Worm (Caenorhabditis elegans): Measurements from ENCODE around the gene ntp-1.

Gene ntp-1

ce11 chrIV:7763748-7764147 is 30.9 kb downstream of the ntp-1 start, which contains the start of the genes C46A5.6 and C46A5.1:
TSS of gene C46A5.6 (minus strand) at chrIV:7763848.
TSS of gene C46A5.1 (plus strand) at chrIV:7763931.
- TF ChIP-seq nhr-71 (tag; optimal IDR thresholded peaks at IDR 0.05) (no peak), zip-4 (GFP tag; optimal IDR thresholded peaks at IDR 0.05) (no peak), skn-1 (tag; optimal IDR thresholded peaks at IDR 0.05) (no peak), egl-27 (tag; optimal IDR thresholded peaks at IDR 0.05) (no peak), nhr-12 (tag; optimal IDR thresholded peaks at IDR 0.05) (no peak), nhr-47 (tag; optimal IDR thresholded peaks at IDR 0.05) (no peak), alr-1 (tag; optimal IDR thresholded peaks at IDR 0.05; ENCODE audit: borderline replicate concordance) (no peak), blmp-1 (tag; optimal IDR thresholded peaks at IDR 0.05) (no peak), jun-1 (tag; optimal IDR thresholded peaks at IDR 0.05) (no peak), ces-1 (GFP tag; optimal IDR thresholded peaks at IDR 0.05) (no peak), hlh-4 (tag; optimal IDR thresholded peaks at IDR 0.05) (no peak), pqm-1 (tag; optimal IDR thresholded peaks at IDR 0.05) (no peak), nhr-20 (tag; optimal IDR thresholded peaks at IDR 0.05) (no peak), nhr-76 (tag; optimal IDR thresholded peaks at IDR 0.05) (no peak), ama-1 (optimal IDR thresholded peaks at IDR 0.05) (no peak), hpl-2 (GFP tag; optimal IDR thresholded peaks at IDR 0.05) (no peak), sox-4 (tag; optimal IDR thresholded peaks at IDR 0.05) (no peak), xbp-1 (tag; optimal IDR thresholded peaks at IDR 0.05) (no peak)

DNA sequence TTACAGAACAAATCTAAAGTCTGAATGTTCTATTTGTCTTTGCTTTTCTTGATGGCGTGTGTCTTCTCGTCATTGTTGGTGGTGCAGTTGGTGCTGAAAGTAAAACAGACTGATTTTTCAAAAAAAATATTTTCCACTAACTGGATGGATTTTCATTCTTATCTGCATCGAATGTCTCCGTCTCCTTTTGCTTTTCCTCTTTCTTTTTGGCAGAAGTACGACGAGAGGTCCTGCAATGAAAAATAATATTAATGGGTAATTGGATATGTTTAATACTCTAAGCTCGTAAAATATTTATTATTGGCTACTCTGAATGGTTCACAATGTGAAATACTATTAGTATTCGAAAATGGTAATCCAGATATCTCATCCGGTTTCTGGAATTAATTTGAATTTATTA is 34.5 kb downstream of the ntp-1 start, which contains the start of gene del-7:
TSS of gene del-7 (plus strand) at position 301 of the 400 bp plus-strand sequence.
- TF ChIP-seq nhr-11 (tag; optimal IDR thresholded peaks at IDR 0.05), result no peak
- no peak for TF ChIP-seq ces-1 (GFP tag; optimal IDR thresholded peaks at IDR 0.05)
- TF ChIP-seq xbp-1 (tag; optimal IDR thresholded peaks at IDR 0.05), result no peak
- TF ChIP-seq isw-1 (GFP tag; IDR thresholded peaks at IDR 0.05), result no peak
- TF ChIP-seq zip-4 (GFP tag; optimal IDR thresholded peaks at IDR 0.05), result no peak
- TF ChIP-seq mef-2 (tag; optimal IDR thresholded peaks at IDR 0.05), result no peak
- TF ChIP-seq ceh-63 (GFP tag; optimal IDR thresholded peaks at IDR 0.05), result no peak
- no peak for TF ChIP-seq fkh-10 (GFP tag; optimal IDR thresholded peaks at IDR 0.05)
- no peak for TF ChIP-seq lsy-2 (tag; optimal IDR thresholded peaks at IDR 0.05)
- no peak for TF ChIP-seq C04F5.9 (tag; optimal IDR thresholded peaks at IDR 0.05)
- TF ChIP-seq unc-62 (GFP tag; optimal IDR thresholded peaks at IDR 0.05), result no peak
- no peak for TF ChIP-seq blmp-1 (tag; optimal IDR thresholded peaks at IDR 0.05)
- no peak for TF ChIP-seq ama-1 (optimal IDR thresholded peaks at IDR 0.05)
- TF ChIP-seq nhr-76 (tag; optimal IDR thresholded peaks at IDR 0.05), result no peak

DNA sequence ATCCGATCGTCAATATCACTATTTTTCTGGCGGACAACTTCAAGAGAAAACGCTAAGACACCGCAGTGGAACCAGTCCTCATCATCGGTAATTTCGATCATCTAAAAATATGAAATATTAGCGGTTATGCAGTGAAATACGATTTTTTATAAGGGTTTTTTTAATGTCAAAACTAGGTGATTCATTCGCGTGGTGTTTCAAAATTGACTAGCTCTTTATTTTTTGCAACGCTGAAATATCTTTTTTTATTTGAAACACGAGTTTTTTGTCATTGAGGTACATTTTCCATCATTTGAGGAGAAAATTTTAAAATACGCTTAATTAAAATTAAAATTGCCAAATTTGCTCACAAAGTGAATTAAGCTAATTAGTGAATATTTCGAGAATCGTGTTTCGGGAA is 35.1 kb downstream of the ntp-1 start, which contains the start of gene dsb-3:
TSS of gene dsb-3 (minus strand) at position 101 of the 400 bp plus-strand sequence.
- TF ChIP-seq zip-4 (GFP tag; optimal IDR thresholded peaks at IDR 0.05), result no peak
- TF ChIP-seq C16A3.4 (tag; optimal IDR thresholded peaks at IDR 0.05), result no peak
- TF ChIP-seq vab-15 (tag; optimal IDR thresholded peaks at IDR 0.05), result no peak
- no peak for TF ChIP-seq snpc-4 (tag; optimal IDR thresholded peaks at IDR 0.05)
- TF ChIP-seq dpl-1 (GFP tag; optimal IDR thresholded peaks at IDR 0.05), result no peak
- TF ChIP-seq jun-1 (tag; optimal IDR thresholded peaks at IDR 0.05), result no peak
- TF ChIP-seq ets-5 (GFP tag; IDR thresholded peaks at IDR 0.05), result no peak
- TF ChIP-seq nhr-20 (tag; optimal IDR thresholded peaks at IDR 0.05), result no peak
- no peak for TF ChIP-seq xbp-1 (tag; optimal IDR thresholded peaks at IDR 0.05)
- TF ChIP-seq skn-1 (tag; optimal IDR thresholded peaks at IDR 0.05), result no peak

DNA sequence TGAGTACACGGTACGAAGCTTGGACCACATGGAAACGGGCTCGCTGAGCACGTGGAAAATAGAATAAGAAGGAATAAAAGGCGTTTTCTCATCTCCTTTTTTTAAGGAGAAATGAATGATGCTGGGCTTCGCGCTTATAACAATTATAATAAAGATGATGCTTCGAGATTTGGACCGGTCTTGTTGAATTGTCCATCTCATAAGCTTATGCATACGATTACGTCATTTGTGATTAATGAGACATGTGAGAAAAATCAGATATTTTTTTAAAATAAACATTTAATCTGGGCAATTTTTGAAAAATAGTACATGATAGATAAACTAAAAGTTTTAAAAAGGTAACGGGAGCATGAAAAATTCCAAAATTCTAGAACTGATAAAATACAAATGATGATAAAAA is 37.4 kb downstream of the ntp-1 start, which contains the start of gene C46A5.4:
TSS of gene C46A5.4 (minus strand) at position 101 of the 400 bp plus-strand sequence.
- TF ChIP-seq nhr-71 (tag; optimal IDR thresholded peaks at IDR 0.05), result no peak

- TF ChIP-seq lsy-2 (tag; optimal IDR thresholded peaks at IDR 0.05) (no peak), ets-5 (GFP tag; IDR thresholded peaks at IDR 0.05) (no peak), nhr-20 (tag; optimal IDR thresholded peaks at IDR 0.05) (no peak), fkh-10 (GFP tag; optimal IDR thresholded peaks at IDR 0.05) (no peak), ztf-11 (tag; optimal IDR thresholded peaks at IDR 0.05) (no peak), snpc-4 (tag; optimal IDR thresholded peaks at IDR 0.05) (no peak), dpl-1 (GFP tag; optimal IDR thresholded peaks at IDR 0.05) (no peak)
These were observed 40.5 kb downstream of the ntp-1 start for ce11 chrIV:7754114-7754513.
